Fruit fly (Drosophila melanogaster): ENCODE measurements around the gene CG32655.
A peak's percentile ranks its signal among the peaks of the same experiment; 100 is the strongest.

The CG32655 gene

dm6 chrX:12222890-12223345 lies 12.8 kb downstream of the CG32655 start (continued):
- TF ChIP-seq Ets65A (GFP tag), result no peak
- no peak for TF ChIP-seq chn (GFP tag; optimal IDR thresholded peaks at IDR 0.05)
- peak; percentile 29 for TF ChIP-seq Jarid2 (GFP tag; optimal IDR thresholded peaks at IDR 0.05)
- TF ChIP-seq CG7556 (GFP tag; optimal IDR thresholded peaks at IDR 0.05), result peak; percentile 74
- TF ChIP-seq nom (GFP tag; optimal IDR thresholded peaks at IDR 0.05), result peak; percentile 7
- TF ChIP-seq Fer1 (GFP tag; optimal IDR thresholded peaks at IDR 0.05), result peak; percentile 54
- peak; percentile 3 for TF ChIP-seq fd3F (GFP tag; optimal IDR thresholded peaks at IDR 0.05)
- no peak for TF ChIP-seq Doc2 (GFP tag; IDR thresholded peaks at IDR 0.05)
- peak; percentile 14 for TF ChIP-seq lbe (GFP tag; optimal IDR thresholded peaks at IDR 0.05)
- TF ChIP-seq Dip2 (GFP tag; IDR thresholded peaks at IDR 0.05), result no peak
- no peak for TF ChIP-seq sc (optimal IDR thresholded peaks at IDR 0.05)
- peak; percentile 58 for TF ChIP-seq sc (GFP tag; optimal IDR thresholded peaks at IDR 0.05)
- TF ChIP-seq CG8478 (optimal IDR thresholded peaks at IDR 0.05), result no peak
- TF ChIP-seq CG7745 (tag; optimal IDR thresholded peaks at IDR 0.05), result no peak
- TF ChIP-seq tap (tag; optimal IDR thresholded peaks at IDR 0.05), result peak; percentile 62
- no peak for TF ChIP-seq amos (GFP tag; IDR thresholded peaks at IDR 0.05; ENCODE audit: partially characterized antibody)
- TF ChIP-seq Hmr (GFP tag; optimal IDR thresholded peaks at IDR 0.05), result peak; percentile 33
- TF ChIP-seq so (GFP tag; IDR thresholded peaks at IDR 0.05), result peak; percentile 59; the same call in 2 of the 3 replicates
- peak; percentile 47; the same call in 1 of the 2 replicates for TF ChIP-seq seq (GFP tag; IDR thresholded peaks at IDR 0.05)
- no peak for TF ChIP-seq CkIIα-i1 (GFP tag; IDR thresholded peaks at IDR 0.05)
- no peak for TF ChIP-seq NFAT (GFP tag; IDR thresholded peaks at IDR 0.05)
- TF ChIP-seq CG7786 (GFP tag; optimal IDR thresholded peaks at IDR 0.05), result no peak
- peak; percentile 48; the same call in 1 of the 2 replicates for TF ChIP-seq E2f2 (GFP tag; IDR thresholded peaks at IDR 0.05)
- TF ChIP-seq CG13624 (GFP tag; optimal IDR thresholded peaks at IDR 0.05), result no peak
- TF ChIP-seq H2.0 (GFP tag; IDR thresholded peaks at IDR 0.05), result peak; percentile 64
- TF ChIP-seq Aef1 (GFP tag; IDR thresholded peaks at IDR 0.05), result peak; percentile 59; the same call in 2 of the 3 replicates
- no peak for TF ChIP-seq Bgb (GFP tag; IDR thresholded peaks at IDR 0.05; ENCODE audit: partially characterized antibody)
- TF ChIP-seq klu (GFP tag; IDR thresholded peaks at IDR 0.05), result no peak
- TF ChIP-seq CG6765 (GFP tag; optimal IDR thresholded peaks at IDR 0.05), result no peak
- TF ChIP-seq CG15601 (tag; optimal IDR thresholded peaks at IDR 0.05), result peak; percentile 81
- TF ChIP-seq CG1792 (GFP tag; optimal IDR thresholded peaks at IDR 0.05), result no peak
- peak; percentile 7 for TF ChIP-seq ems (GFP tag; optimal IDR thresholded peaks at IDR 0.05)
- peak; percentile 84 for TF ChIP-seq row (GFP tag; IDR thresholded peaks at IDR 0.05)
- TF ChIP-seq CG10543 (GFP tag; optimal IDR thresholded peaks at IDR 0.05), result no peak
- TF ChIP-seq peb (GFP tag; IDR thresholded peaks at IDR 0.05), result peak; percentile 31; the same call in 1 of the 2 replicates
- peak; percentile 8 for TF ChIP-seq Fer2 (tag; optimal IDR thresholded peaks at IDR 0.05)
- TF ChIP-seq mirr (GFP tag; optimal IDR thresholded peaks at IDR 0.05), result no peak
- peak; percentile 59 for TF ChIP-seq CG6272 (GFP tag; IDR thresholded peaks at IDR 0.05)
- TF ChIP-seq CG6854 (GFP tag; optimal IDR thresholded peaks at IDR 0.05), result no peak
- TF ChIP-seq Hr51 (GFP tag; optimal IDR thresholded peaks at IDR 0.05), result peak in 1 of 2 experiments; percentile 77
- no peak for TF ChIP-seq btn (GFP tag; optimal IDR thresholded peaks at IDR 0.05)
- TF ChIP-seq zfh1 (GFP tag; IDR thresholded peaks at IDR 0.05), result peak; percentile 75
- TF ChIP-seq crc (GFP tag; optimal IDR thresholded peaks at IDR 0.05), result no peak
- TF ChIP-seq hth (optimal IDR thresholded peaks at IDR 0.05), result no peak
- peak; percentile 20 for TF ChIP-seq CG5245 (GFP tag; optimal IDR thresholded peaks at IDR 0.05)
- TF ChIP-seq CG6683 (GFP tag; optimal IDR thresholded peaks at IDR 0.05), result peak; percentile 27
- no peak for TF ChIP-seq CG5953 (GFP tag; IDR thresholded peaks at IDR 0.05)
- peak; percentile 72; the same call in 2 of the 3 replicates for TF ChIP-seq CG11695 (GFP tag; IDR thresholded peaks at IDR 0.05)
- TF ChIP-seq sd (tag; optimal IDR thresholded peaks at IDR 0.05), result peak; percentile 22
- TF ChIP-seq fu2 (GFP tag; optimal IDR thresholded peaks at IDR 0.05), result no peak
- TF ChIP-seq CG11093 (GFP tag; IDR thresholded peaks at IDR 0.05), result 0 out of 3 replicates have a peak, but pooled peaks have one; percentile 44
- TF ChIP-seq hbn (GFP tag; IDR thresholded peaks at IDR 0.05; ENCODE audit: partially characterized antibody), result no peak

Data from whole organism, embryonic.